Fruit fly (Drosophila melanogaster) whole organism, embryonic: Measurements from ENCODE around the gene sunz.

Experiments used
- Atf6 ChIP-seq: fragments of 200-800 bp; sonication (Bioruptor generic); IDR thresholded peaks from 2 replicates; pipeline ENCODE4 v1.3.6; 2022; ENCODE audit warnings: missing biosample characterization, missing genetic modification characterization
- CG1024 ChIP-seq: fragments of 200-800 bp; sonication (Bioruptor generic); IDR thresholded peaks from 2 replicates; pipeline ENCODE4 v1.3.6; 2022; ENCODE audit warnings: missing biosample characterization, missing genetic modification characterization
- CG11456 ChIP-seq: fragments of 200-800 bp; sonication (Bioruptor generic); IDR thresholded peaks from 3 replicates; pipeline ENCODE4 v1.3.6; 2022; ENCODE audit warnings: missing biosample characterization, missing genetic modification characterization
- CG11723 ChIP-seq: fragments of 200-800 bp; sonication (Bioruptor generic); optimal IDR thresholded peaks from 2 replicates; lab custom pipeline; 2017; ENCODE audit warnings: missing biosample characterization, mild to moderate bottlenecking, missing genetic modification characterization
- CG13775 ChIP-seq: fragments of 200-800 bp; sonication (Bioruptor generic); optimal IDR thresholded peaks from 3 replicates; lab custom pipeline; 2017; ENCODE audit warnings: missing biosample characterization, mild to moderate bottlenecking, missing genetic modification characterization
- CG15514 ChIP-seq: fragments of 200-800 bp; sonication (Bioruptor generic); optimal IDR thresholded peaks from 3 replicates; lab custom pipeline; 2017; ENCODE audit warnings: missing biosample characterization, missing genetic modification characterization, mild to moderate bottlenecking, moderate library complexity, missing genetic modification reagents
- CG16815 ChIP-seq: fragments of 200-800 bp; sonication (Bioruptor generic); optimal IDR thresholded peaks from 3 replicates; lab custom pipeline; 2017; ENCODE audit warnings: missing biosample characterization, mild to moderate bottlenecking, missing genetic modification characterization
- CG2120 ChIP-seq: fragments of 200-800 bp; sonication (Bioruptor generic); optimal IDR thresholded peaks from 3 replicates; lab custom pipeline; 2016; ENCODE audit warnings: missing biosample characterization, missing genetic modification characterization
- CG30403 ChIP-seq: fragments of 200-800 bp; sonication (Bioruptor generic); optimal IDR thresholded peaks from 3 replicates; lab custom pipeline; 2016; ENCODE audit warnings: missing biosample characterization, missing genetic modification characterization
- CG30431 ChIP-seq: fragments of 200-800 bp; sonication (Bioruptor generic); optimal IDR thresholded peaks from 2 replicates; lab custom pipeline; 2017; ENCODE audit warnings: missing biosample characterization, missing genetic modification characterization
- CG32767 ChIP-seq: fragments of 200-800 bp; sonication (Bioruptor generic); IDR thresholded peaks from 2 replicates; pipeline ENCODE4 v1.3.6; 2022; ENCODE audit warnings: missing biosample characterization, missing genetic modification characterization
- CG3726 ChIP-seq: fragments of 200-800 bp; sonication (Bioruptor generic); IDR thresholded peaks from 3 replicates; pipeline ENCODE4, ENCODE4 v1.3.6; 2022; ENCODE audit warnings: missing biosample characterization, missing genetic modification characterization
- CG6272 ChIP-seq: fragments of 200-800 bp; sonication (Bioruptor generic); IDR thresholded peaks from 2 replicates; pipeline ENCODE4 v1.3.6; 2022; ENCODE audit warnings: missing biosample characterization, missing genetic modification characterization
- CG6683 ChIP-seq: fragments of 200-800 bp; sonication (Bioruptor generic); optimal IDR thresholded peaks from 2 replicates; lab custom pipeline; 2017; ENCODE audit warnings: missing biosample characterization, mild to moderate bottlenecking, missing genetic modification characterization, missing genetic modification reagents
- CG6689 ChIP-seq: fragments of 200-800 bp; sonication (Bioruptor generic); IDR thresholded peaks from 2 replicates; pipeline ENCODE4 v1.3.6; 2022; ENCODE audit warnings: missing biosample characterization, missing genetic modification characterization
- CG7271 ChIP-seq: fragments of 200-800 bp; sonication (Bioruptor generic); optimal IDR thresholded peaks from 2 replicates; lab custom pipeline; 2018; ENCODE audit warnings: missing biosample characterization, mild to moderate bottlenecking, missing genetic modification characterization, moderate library complexity
- CG8765 ChIP-seq: fragments of 200-800 bp; sonication (Bioruptor generic); IDR thresholded peaks from 2 replicates; pipeline ENCODE4 v1.3.6; 2022; ENCODE audit warnings: missing biosample characterization, missing genetic modification characterization
- CG9215 ChIP-seq: fragments of 200-800 bp; sonication (Bioruptor generic); IDR thresholded peaks from 2 replicates; pipeline ENCODE4 v1.3.6; 2022; ENCODE audit warnings: missing biosample characterization, missing genetic modification characterization
- CTCF ChIP-seq: fragments of 200-800 bp; sonication (Bioruptor generic); optimal IDR thresholded peaks from 2 replicates; lab custom pipeline; 2017; ENCODE audit warnings: missing biosample characterization, mild to moderate bottlenecking, missing genetic modification characterization, moderate library complexity
- CoRest ChIP-seq: fragments of 200-800 bp; sonication (Bioruptor generic); optimal IDR thresholded peaks from 3 replicates; lab custom pipeline; 2018; ENCODE audit warnings: missing biosample characterization, mild to moderate bottlenecking, missing genetic modification characterization, moderate library complexity
- Dref ChIP-seq: fragments of 200-800 bp; sonication (Bioruptor generic); IDR thresholded peaks from 2 replicates; pipeline ENCODE4 v1.3.6; 2022; ENCODE audit warnings: missing biosample characterization, missing genetic modification characterization
- Ets97D ChIP-seq: fragments of 200-800 bp; sonication (Bioruptor generic); optimal IDR thresholded peaks from 3 replicates; lab custom pipeline; 2016; ENCODE audit warnings: missing biosample characterization, missing genetic modification characterization
- Fer3 ChIP-seq: fragments of 200-800 bp; sonication (Bioruptor generic); optimal IDR thresholded peaks from 2 replicates; lab custom pipeline; 2018; ENCODE audit warnings: missing biosample characterization, mild to moderate bottlenecking, missing genetic modification characterization, moderate library complexity
- Gug ChIP-seq: fragments of 200-800 bp; sonication (Bioruptor generic); IDR thresholded peaks from 4 replicates; pipeline ENCODE4 v1.3.6; 2022; ENCODE audit warnings: missing biosample characterization, missing genetic modification characterization
- Mad ChIP-seq: fragments of 200-800 bp; sonication (Bioruptor generic); optimal IDR thresholded peaks from 2 replicates; lab custom pipeline; 2016; ENCODE audit warnings: missing biosample characterization, missing genetic modification characterization
- Oaz ChIP-seq: fragments of 200-800 bp; sonication (Bioruptor generic); IDR thresholded peaks from 2 replicates; pipeline ENCODE4 v1.3.6; 2022; ENCODE audit warnings: missing biosample characterization, missing genetic modification characterization
- PHDP ChIP-seq: fragments of 200-800 bp; sonication (Bioruptor generic); optimal IDR thresholded peaks from 3 replicates; lab custom pipeline; 2018; ENCODE audit warnings: missing biosample characterization, mild to moderate bottlenecking, missing genetic modification characterization, moderate library complexity
- Six4 ChIP-seq: fragments of 200-800 bp; sonication (Bioruptor generic); optimal IDR thresholded peaks from 2 replicates; lab custom pipeline; 2016; ENCODE audit warnings: missing biosample characterization, missing genetic modification characterization
- Taf1 ChIP-seq: fragments of 200-800 bp; sonication (Bioruptor generic); IDR thresholded peaks from 2 replicates; pipeline ENCODE4 v1.3.6; 2022; ENCODE audit warnings: missing biosample characterization, missing genetic modification characterization
- ato ChIP-seq: fragments of 200-800 bp; sonication (Bioruptor generic); IDR thresholded peaks from 2 replicates; pipeline ENCODE4 v1.3.6; 2022; ENCODE audit warnings: missing biosample characterization, missing genetic modification characterization; ENCODE audit not compliant: partially characterized antibody
- bowl ChIP-seq: fragments of 200-800 bp; sonication (Bioruptor generic); IDR thresholded peaks from 2 replicates; pipeline ENCODE4 v1.3.6; 2022; ENCODE audit warnings: missing biosample characterization, missing genetic modification characterization
- chif ChIP-seq, 2 experiments: fragments of 200-800 bp; sonication (Bioruptor generic); optimal IDR thresholded peaks; 3 replicates each; lab custom pipeline; 2016; ENCODE audit warnings: missing biosample characterization in 2 of 2, missing genetic modification characterization in 2 of 2
- croc ChIP-seq: fragments of 200-800 bp; sonication (Bioruptor generic); conservative IDR thresholded peaks from 3 replicates; pipeline ENCODE4 v1.3.6; 2022; ENCODE audit warnings: missing biosample characterization, missing genetic modification characterization
- crp ChIP-seq, 2 experiments: fragments of 200-800 bp; sonication (Bioruptor generic); optimal IDR thresholded peaks; 2 replicates in 1 of 2; 3 replicates in 1 of 2; lab custom pipeline; 2017; ENCODE audit warnings: missing biosample characterization in 2 of 2, missing genetic modification characterization in 2 of 2, mild to moderate bottlenecking in 1 of 2, moderate library complexity in 1 of 2
- esg ChIP-seq: fragments of 200-800 bp; sonication (Bioruptor generic); conservative IDR thresholded peaks from 2 replicates; pipeline ENCODE4 v1.3.6; 2022; ENCODE audit warnings: missing biosample characterization, missing genetic modification characterization
- gcm ChIP-seq: fragments of 200-800 bp; sonication (Bioruptor generic); optimal IDR thresholded peaks from 2 replicates; lab custom pipeline; 2019; ENCODE audit warnings: missing biosample characterization, mild to moderate bottlenecking, missing genetic modification characterization, moderate library complexity
- h ChIP-seq: fragments of >200 bp; optimal IDR thresholded peaks from 2 replicates; lab custom pipeline; 2017
- luna ChIP-seq: fragments of 200-800 bp; sonication (Bioruptor generic); optimal IDR thresholded peaks from 2 replicates; lab custom pipeline; 2016; ENCODE audit warnings: missing biosample characterization, missing genetic modification characterization
- nerfin-2 ChIP-seq: fragments of 200-800 bp; sonication (Bioruptor generic); IDR thresholded peaks from 2 replicates; pipeline ENCODE4 v1.3.6; 2022; ENCODE audit warnings: missing biosample characterization, missing genetic modification characterization; ENCODE audit not compliant: partially characterized antibody
- ro ChIP-seq: fragments of 200-800 bp; sonication (Bioruptor generic); IDR thresholded peaks from 2 replicates; pipeline ENCODE4 v1.3.6; 2022; ENCODE audit warnings: missing biosample characterization, missing genetic modification characterization
- sc ChIP-seq, 3 experiments: fragments of >200 bp in 2 of 3; fragments of 200-800 bp in 1 of 3; sonication (Bioruptor generic) in 1 of 3; optimal IDR thresholded peaks; 2 replicates in 2 of 3; 3 replicates in 1 of 3; lab custom pipeline; 2017; ENCODE audit warnings: mild to moderate bottlenecking in 1 of 3, missing biosample characterization in 1 of 3, missing genetic modification characterization in 1 of 3, missing genetic modification reagents in 1 of 3
- sens ChIP-seq: fragments of 200-800 bp; sonication (Bioruptor generic); peaks from one replicate; lab custom pipeline; 2016; ENCODE audit warnings: missing biosample characterization, missing genetic modification characterization
- sens-2 ChIP-seq: fragments of 200-800 bp; sonication (Bioruptor generic); IDR thresholded peaks from 2 replicates; pipeline ENCODE4 v1.3.6; 2022; ENCODE audit warnings: missing biosample characterization, missing genetic modification characterization
- seq ChIP-seq: fragments of 200-800 bp; sonication (Bioruptor generic); IDR thresholded peaks from 2 replicates; pipeline ENCODE4 v1.3.6; 2022; ENCODE audit warnings: missing biosample characterization, missing genetic modification characterization
- slp2 ChIP-seq: fragments of 200-800 bp; sonication (Bioruptor generic); optimal IDR thresholded peaks from 2 replicates; lab custom pipeline; 2016; ENCODE audit warnings: missing biosample characterization, missing genetic modification characterization
- stwl ChIP-seq: fragments of 200-800 bp; sonication (Bioruptor generic); optimal IDR thresholded peaks from 3 replicates; lab custom pipeline; 2018; ENCODE audit warnings: missing biosample characterization, mild to moderate bottlenecking, missing genetic modification characterization, moderate library complexity
- sug ChIP-seq: fragments of 200-800 bp; optimal IDR thresholded peaks from 2 replicates; lab custom pipeline; 2019; ENCODE audit warnings: missing biosample characterization, mild to moderate bottlenecking, missing genetic modification characterization, moderate library complexity
- toy ChIP-seq: fragments of 200-800 bp; sonication (Bioruptor generic); IDR thresholded peaks from 2 replicates; pipeline ENCODE4 v1.3.6; 2022; ENCODE audit warnings: missing biosample characterization, missing genetic modification characterization
- vnd ChIP-seq: fragments of 200-800 bp; sonication (Bioruptor generic); IDR thresholded peaks from 3 replicates; pipeline ENCODE4 v1.3.6; 2022; ENCODE audit warnings: missing biosample characterization, missing genetic modification characterization; ENCODE audit not compliant: partially characterized antibody
- wdn ChIP-seq: fragments of 200-800 bp; sonication (Bioruptor generic); IDR thresholded peaks from 2 replicates; pipeline ENCODE4 v1.3.6; 2022; ENCODE audit warnings: missing biosample characterization, missing genetic modification characterization
- zf30C ChIP-seq: fragments of 200-800 bp; sonication (Bioruptor generic); optimal IDR thresholded peaks from 3 replicates; lab custom pipeline; 2018; ENCODE audit warnings: missing biosample characterization, mild to moderate bottlenecking, missing genetic modification characterization

sunz gene

dm6 chr3R:6664371-6665116 is 34.6 kb downstream of the sunz start (continued):
- TF ChIP-seq ro (GFP tag; lab: Robert Waterston, UW) = no peak
- no peak for TF ChIP-seq CG16815 (GFP tag; lab: Kevin White, UChicago)
- no peak for TF ChIP-seq Six4
- no peak for TF ChIP-seq Oaz (GFP tag; lab: Robert Waterston, UW)
- no peak for TF ChIP-seq Atf6 (GFP tag; lab: Robert Waterston, UW)
- TF ChIP-seq wdn (GFP tag; lab: Robert Waterston, UW) = no peak
- no peak for TF ChIP-seq PHDP (tag; lab: Kevin White, UChicago)
- TF ChIP-seq CG7271 (tag; lab: Kevin White, UChicago) = no peak
- no peak for TF ChIP-seq seq
- TF ChIP-seq CG6272 = 0 out of 2 replicates have a peak, but pooled peaks have one; percentile 5
- no peak for TF ChIP-seq h (lab: Kevin White, UChicago)
- no peak for TF ChIP-seq vnd (GFP tag; lab: Robert Waterston, UW)
- peak in 1 of 2 experiments; percentile 17 for TF ChIP-seq chif (GFP tag; optimal IDR thresholded peaks at IDR 0.05; lab: Kevin White, UChicago)
- no peak for TF ChIP-seq CG6683 (GFP tag; lab: Kevin White, UChicago)
- TF ChIP-seq CG13775 (GFP tag; lab: Kevin White, UChicago) = peak; percentile 23
- no peak for TF ChIP-seq Mad (GFP tag; lab: Kevin White, UChicago)
- no peak for TF ChIP-seq crp (GFP tag; optimal IDR thresholded peaks at IDR 0.05; lab: Kevin White, UChicago)
- no peak for TF ChIP-seq CG32767 (GFP tag; lab: Robert Waterston, UW)
- no peak for TF ChIP-seq sens-2 (GFP tag; lab: Robert Waterston, UW)
- no peak for TF ChIP-seq CG1024 (GFP tag; lab: Robert Waterston, UW)
- TF ChIP-seq CTCF (GFP tag; lab: Kevin White, UChicago) = no peak
- TF ChIP-seq sens (GFP tag; lab: Kevin White, UChicago) = peak; percentile 74
- no peak for TF ChIP-seq CG6689 (GFP tag; lab: Robert Waterston, UW)
- TF ChIP-seq slp2 (GFP tag; lab: Kevin White, UChicago) = no peak
- TF ChIP-seq Taf1 = no peak
- no peak for TF ChIP-seq CG30431 (GFP tag; lab: Kevin White, UChicago)
- TF ChIP-seq esg (GFP tag; lab: Robert Waterston, UW) = no peak
- TF ChIP-seq CG3726 (GFP tag; lab: Robert Waterston, UW) = no peak
- no peak for TF ChIP-seq Ets97D (GFP tag; lab: Kevin White, UChicago)
- TF ChIP-seq zf30C (GFP tag; lab: Kevin White, UChicago) = no peak
- TF ChIP-seq Fer3 = no peak
- no peak for TF ChIP-seq CG2120 (GFP tag; lab: Kevin White, UChicago)
- TF ChIP-seq luna (GFP tag; lab: Kevin White, UChicago) = no peak
- TF ChIP-seq gcm (GFP tag; lab: Kevin White, UChicago) = no peak
- no peak for TF ChIP-seq Dref
- no peak for TF ChIP-seq toy
- TF ChIP-seq CG15514 (GFP tag; lab: Kevin White, UChicago) = no peak
- no peak for TF ChIP-seq sc (optimal IDR thresholded peaks at IDR 0.05; lab: Kevin White, UChicago)
- TF ChIP-seq sc (GFP tag; optimal IDR thresholded peaks at IDR 0.05; lab: Kevin White, UChicago) = peak; percentile 4
- TF ChIP-seq ato (GFP tag; lab: Robert Waterston, UW) = no peak
- peak; percentile 3 for TF ChIP-seq stwl
- no peak for TF ChIP-seq Gug
- TF ChIP-seq CG11456 (GFP tag; lab: Robert Waterston, UW) = no peak
- 0 out of 2 replicates have a peak, but pooled peaks have one; percentile 7 for TF ChIP-seq bowl (GFP tag; lab: Robert Waterston, UW)
- no peak for TF ChIP-seq CG11723 (GFP tag; lab: Kevin White, UChicago)
- no peak for TF ChIP-seq CG8765 (GFP tag; lab: Robert Waterston, UW)
- TF ChIP-seq sug = no peak
- no peak for TF ChIP-seq nerfin-2 (GFP tag; lab: Robert Waterston, UW)
- TF ChIP-seq CG30403 (GFP tag; lab: Kevin White, UChicago) = no peak
- peak; percentile 6 for TF ChIP-seq CoRest
- TF ChIP-seq CG9215 (GFP tag; lab: Robert Waterston, UW) = no peak
- no peak for TF ChIP-seq croc (GFP tag; lab: Robert Waterston, UW)
